Worm (Caenorhabditis elegans): ENCODE data around the gene srx-42.

srx-42 gene

ce11 chrV:13898356-13898755 lies 22.5 kb upstream of the srx-42 start, which contains the start of gene cyp-35C1 (continued):
- no peak for TF ChIP-seq snpc-1.2 (GFP tag; IDR thresholded peaks at IDR 0.05)
- TF ChIP-seq daf-16 (GFP tag; optimal IDR thresholded peaks at IDR 0.05), result no peak
- TF ChIP-seq daf-16 (tag; optimal IDR thresholded peaks at IDR 0.05), result peak; percentile 39
- no peak for TF ChIP-seq Y105C5A.15 (GFP tag; IDR thresholded peaks at IDR 0.05)
- no peak for TF ChIP-seq F37D6.2 (tag; optimal IDR thresholded peaks at IDR 0.05)
- TF ChIP-seq nhr-77 (tag; optimal IDR thresholded peaks at IDR 0.05), result peak; percentile 69
- peak; percentile 19 for TF ChIP-seq dve-1 (tag; optimal IDR thresholded peaks at IDR 0.05; ENCODE audit: insufficient read depth)
- peak; percentile 93 for TF ChIP-seq nhr-28 (tag; optimal IDR thresholded peaks at IDR 0.05)
- no peak for TF ChIP-seq zag-1 (tag; optimal IDR thresholded peaks at IDR 0.05)

ce11 chrV:13899213-13899612 lies 21.6 kb upstream of the srx-42 start, which contains the start of gene oac-3:
TSS of gene oac-3 (plus strand) at chrV:13899513.
- TF ChIP-seq daf-19 (GFP tag; conservative IDR thresholded peaks at IDR 0.05) (no peak), dmd-8 (GFP tag; IDR thresholded peaks at IDR 0.05) (no peak), jun-1 (tag; optimal IDR thresholded peaks at IDR 0.05) (no peak), spr-1 (tag; optimal IDR thresholded peaks at IDR 0.05) (no peak), mep-1 (tag; optimal IDR thresholded peaks at IDR 0.05) (no peak), snpc-4 (tag; optimal IDR thresholded peaks at IDR 0.05) (no peak), ZK546.5 (tag; optimal IDR thresholded peaks at IDR 0.05) (no peak), egl-27 (tag; optimal IDR thresholded peaks at IDR 0.05) (no peak), F49E8.2 (tag; optimal IDR thresholded peaks at IDR 0.05; ENCODE audit: borderline replicate concordance) (no peak), unc-39 (tag; optimal IDR thresholded peaks at IDR 0.05) (no peak), lsy-2 (tag; optimal IDR thresholded peaks at IDR 0.05) (no peak)

- TF ChIP-seq lim-7 (GFP tag; IDR thresholded peaks at IDR 0.05), result no peak
- TF ChIP-seq rbr-2 (tag; optimal IDR thresholded peaks at IDR 0.05), result no peak
- no peak for TF ChIP-seq lin-39 (tag; optimal IDR thresholded peaks at IDR 0.05)
- TF ChIP-seq nhr-48 (tag; optimal IDR thresholded peaks at IDR 0.05), result no peak
- no peak for TF ChIP-seq attf-4 (tag; optimal IDR thresholded peaks at IDR 0.05)
- TF ChIP-seq dmd-6 (GFP tag; IDR thresholded peaks at IDR 0.05), result no peak
- TF ChIP-seq saeg-2 (GFP tag; IDR thresholded peaks at IDR 0.05), result no peak
- no peak for TF ChIP-seq unc-62 (GFP tag; optimal IDR thresholded peaks at IDR 0.05 in 1 of 2)
- TF ChIP-seq unc-62 (tag; optimal IDR thresholded peaks at IDR 0.05), result no peak
- no peak for TF ChIP-seq pha-4 (GFP tag; IDR thresholded peaks at IDR 0.05)
- TF ChIP-seq pha-4 (tag; optimal IDR thresholded peaks at IDR 0.05), result no peak
- TF ChIP-seq mxl-2 (GFP tag; conservative IDR thresholded peaks at IDR 0.05), result no peak
- TF ChIP-seq fos-1 (tag; optimal IDR thresholded peaks at IDR 0.05), result no peak
- no peak for TF ChIP-seq hlh-11 (tag; optimal IDR thresholded peaks at IDR 0.05)
- TF ChIP-seq F44E2.7 (GFP tag; IDR thresholded peaks at IDR 0.05), result no peak
- no peak for TF ChIP-seq nhr-76 (tag; optimal IDR thresholded peaks at IDR 0.05)
- TF ChIP-seq lin-38 (GFP tag; IDR thresholded peaks at IDR 0.05), result no peak
- TF ChIP-seq mxl-3 (GFP tag; optimal IDR thresholded peaks at IDR 0.05), result no peak
Observed at ce11 chrV:13902495-13902894, 18.3 kb upstream of the srx-42 start, which contains the start of gene C06B3.1. TSS of gene C06B3.1 (plus strand) at chrV:13902795.

ce11 chrV:13904446-13904845 lies 16.4 kb upstream of the srx-42 start, which contains the start of gene stdh-3:
TSS of gene stdh-3 (plus strand) at chrV:13904611.
- TF ChIP-seq attf-4 (tag; optimal IDR thresholded peaks at IDR 0.05) (no peak), unc-62 (GFP tag; optimal IDR thresholded peaks at IDR 0.05 in 1 of 2) (peak in 1 of 2 experiments; percentile 93), unc-62 (tag; optimal IDR thresholded peaks at IDR 0.05) (no peak), pha-4 (GFP tag; IDR thresholded peaks at IDR 0.05) (no peak), pha-4 (tag; optimal IDR thresholded peaks at IDR 0.05) (no peak), ces-1 (GFP tag; optimal IDR thresholded peaks at IDR 0.05) (no peak), Y105C5A.15 (GFP tag; IDR thresholded peaks at IDR 0.05) (no peak), nhr-111 (GFP tag; optimal IDR thresholded peaks at IDR 0.05) (no peak)
